Fruit fly (Drosophila melanogaster) whole organism, wandering third instar larva: ENCODE data around the gene CG33281.
A peak's percentile ranks its signal among the peaks of the same experiment; 100 is the strongest.

Source experiments
- Abd-B ChIP-seq: fragments of >200 bp; optimal IDR thresholded peaks from 2 replicates; lab custom pipeline; 2017; ENCODE audit warnings: missing biosample characterization, missing genetic modification characterization
- CG32264 ChIP-seq: fragments of 200-800 bp; sonication (Bioruptor generic); optimal IDR thresholded peaks from 2 replicates; lab custom pipeline; 2016; ENCODE audit warnings: missing biosample characterization, missing genetic modification characterization
- CG9705 ChIP-seq: fragments of 200-800 bp; sonication (Bioruptor generic); optimal IDR thresholded peaks from 2 replicates; lab custom pipeline; 2018; ENCODE audit warnings: missing biosample characterization, mild to moderate bottlenecking, missing genetic modification characterization
- CrebA ChIP-seq: fragments of 200-800 bp; sonication (Bioruptor generic); optimal IDR thresholded peaks from 2 replicates; lab custom pipeline; 2016; ENCODE audit warnings: missing biosample characterization, mild to moderate bottlenecking, missing genetic modification characterization, borderline replicate concordance
- Dfd ChIP-seq: fragments of >200 bp; optimal IDR thresholded peaks from 2 replicates; lab custom pipeline; 2017; ENCODE audit warnings: missing biosample characterization, missing genetic modification characterization
- Dif ChIP-seq: fragments of 200-275, 200-300 bp; sonication (Bioruptor generic); optimal IDR thresholded peaks from 2 replicates; lab custom pipeline; 2018; ENCODE audit warnings: missing biosample characterization, missing genetic modification characterization; ENCODE audit not compliant: partially characterized antibody
- GATAd ChIP-seq: sonication (Bioruptor generic); optimal IDR thresholded peaks from 2 replicates; lab custom pipeline; 2016; ENCODE audit warnings: missing biosample characterization, missing genetic modification characterization
- HLH106 ChIP-seq: fragments of 200-800 bp; optimal IDR thresholded peaks from 3 replicates; lab custom pipeline; 2019; ENCODE audit warnings: missing biosample characterization, mild to moderate bottlenecking, missing genetic modification characterization, moderate library complexity
- Hnf4 ChIP-seq: fragments of 200-800 bp; sonication (Bioruptor generic); optimal IDR thresholded peaks from 2 replicates; lab custom pipeline; 2016; ENCODE audit warnings: missing biosample characterization, mild to moderate bottlenecking, missing genetic modification characterization
- Hr78 ChIP-seq: fragments of >200 bp; optimal IDR thresholded peaks from 2 replicates; lab custom pipeline; 2017; ENCODE audit warnings: missing biosample characterization, missing genetic modification characterization
- Hr83 ChIP-seq: fragments of 200-300 bp; sonication (Bioruptor generic); optimal IDR thresholded peaks from 2 replicates; lab custom pipeline; 2016; ENCODE audit warnings: missing biosample characterization, mild to moderate bottlenecking, missing genetic modification characterization, moderate library complexity; ENCODE audit not compliant: poor library complexity, severe bottlenecking
- Jra ChIP-seq: sonication (Bioruptor generic); optimal IDR thresholded peaks from 2 replicates; lab custom pipeline; 2016; ENCODE audit warnings: missing biosample characterization, missing genetic modification characterization
- Mio ChIP-seq: sonication (Bioruptor generic); optimal IDR thresholded peaks from 2 replicates; lab custom pipeline; 2016; ENCODE audit warnings: missing biosample characterization, missing genetic modification characterization
- Myc ChIP-seq: fragments of >200 bp; optimal IDR thresholded peaks from 2 replicates; lab custom pipeline; 2017
- N ChIP-seq: fragments of >200 bp; optimal IDR thresholded peaks from 2 replicates; lab custom pipeline; 2018; ENCODE audit warnings: missing biosample characterization, missing external identifiers, missing genetic modification characterization
- OdsH ChIP-seq: fragments of 200-800 bp; sonication (Bioruptor generic); optimal IDR thresholded peaks from 2 replicates; lab custom pipeline; 2016; ENCODE audit warnings: missing biosample characterization, mild to moderate bottlenecking, missing genetic modification characterization
- Rel ChIP-seq, 2 experiments: fragments of 200-800 bp; sonication (Bioruptor generic) in 1 of 2; optimal IDR thresholded peaks; 2 replicates in 1 of 2; 3 replicates in 1 of 2; lab custom pipeline; 2016 to 2019; ENCODE audit warnings: mild to moderate bottlenecking in 2 of 2, missing biosample characterization in 2 of 2, missing genetic modification characterization in 2 of 2, moderate library complexity in 1 of 2
- Sp1 ChIP-seq: fragments of 200-800 bp; sonication (Bioruptor generic); optimal IDR thresholded peaks from 3 replicates; lab custom pipeline; 2019; ENCODE audit warnings: missing biosample characterization, mild to moderate bottlenecking, missing genetic modification characterization, moderate library complexity
- Vsx2 ChIP-seq: fragments of 200-300, 225-300 bp; sonication (Bioruptor generic); optimal IDR thresholded peaks from 2 replicates; lab custom pipeline; 2018; ENCODE audit warnings: missing biosample characterization, missing genetic modification characterization; ENCODE audit not compliant: partially characterized antibody
- br ChIP-seq: fragments of 200-800 bp; sonication (Bioruptor generic); optimal IDR thresholded peaks from 2 replicates; lab custom pipeline; 2016; ENCODE audit warnings: missing biosample characterization, missing genetic modification characterization
- brk ChIP-seq: fragments of 200-800 bp; sonication (Bioruptor generic); optimal IDR thresholded peaks from 2 replicates; lab custom pipeline; 2016; ENCODE audit warnings: missing biosample characterization, mild to moderate bottlenecking, missing genetic modification characterization
- dl ChIP-seq, 2 experiments: fragments of 175-275, 200-275 bp in 1 of 2; fragments of 200-275 bp in 1 of 2; sonication (Bioruptor generic); optimal IDR thresholded peaks; lab custom pipeline; 2018; ENCODE audit warnings: mild to moderate bottlenecking in 2 of 2, missing biosample characterization in 2 of 2, missing genetic modification characterization in 2 of 2, moderate library complexity in 2 of 2; ENCODE audit not compliant: partially characterized antibody in 2 of 2, insufficient read depth in 1 of 2
- dmrt93B ChIP-seq: fragments of 200-800 bp; sonication (Bioruptor generic); optimal IDR thresholded peaks from 2 replicates; lab custom pipeline; 2018; ENCODE audit warnings: missing biosample characterization, mild to moderate bottlenecking, missing genetic modification characterization
- dsf ChIP-seq: sonication (Bioruptor generic); optimal IDR thresholded peaks from 2 replicates; lab custom pipeline; 2016; ENCODE audit warnings: missing biosample characterization, missing genetic modification characterization, borderline replicate concordance
- ey ChIP-seq: fragments of 200-800 bp; sonication (Bioruptor generic); optimal IDR thresholded peaks from 2 replicates; lab custom pipeline; 2016; ENCODE audit warnings: missing biosample characterization, missing genetic modification characterization
- foxo ChIP-seq, 2 experiments: fragments of 200-800 bp; sonication (Bioruptor generic); optimal IDR thresholded peaks; 2 replicates in 1 of 2; 3 replicates in 1 of 2; lab custom pipeline; 2016 to 2017; ENCODE audit warnings: missing biosample characterization in 2 of 2, missing genetic modification characterization in 2 of 2
- fru ChIP-seq: fragments of 200-800 bp; sonication (Bioruptor generic); optimal IDR thresholded peaks from 3 replicates; lab custom pipeline; 2016; ENCODE audit warnings: missing biosample characterization, mild to moderate bottlenecking, missing genetic modification characterization
- h ChIP-seq: fragments of 200-800 bp; sonication (Bioruptor generic); optimal IDR thresholded peaks from 3 replicates; lab custom pipeline; 2016; ENCODE audit warnings: missing biosample characterization, mild to moderate bottlenecking, missing genetic modification characterization
- jim ChIP-seq: fragments of 175-275, 200-325 bp; sonication (Bioruptor generic); optimal IDR thresholded peaks from 2 replicates; lab custom pipeline; 2016; ENCODE audit warnings: missing biosample characterization, mild to moderate bottlenecking, missing genetic modification characterization
- lola ChIP-seq: fragments of >200 bp; optimal IDR thresholded peaks from 2 replicates; lab custom pipeline; 2017; ENCODE audit warnings: missing biosample characterization, missing genetic modification characterization
- pan ChIP-seq: fragments of >200 bp; optimal IDR thresholded peaks from 2 replicates; lab custom pipeline; 2017
- psq ChIP-seq: fragments of 200-800 bp; sonication (Bioruptor generic); optimal IDR thresholded peaks from 3 replicates; lab custom pipeline; 2017; ENCODE audit warnings: missing biosample characterization, mild to moderate bottlenecking, missing genetic modification characterization, moderate library complexity
- rgr ChIP-seq: fragments of 200-800 bp; sonication (Bioruptor generic); optimal IDR thresholded peaks from 3 replicates; lab custom pipeline; 2016; ENCODE audit warnings: missing biosample characterization, mild to moderate bottlenecking, missing genetic modification characterization
- sage ChIP-seq: fragments of 200-800 bp; sonication (Bioruptor generic); optimal IDR thresholded peaks from 2 replicates; lab custom pipeline; 2016; ENCODE audit warnings: missing biosample characterization, mild to moderate bottlenecking, missing genetic modification characterization
- sv ChIP-seq: fragments of 200-800 bp; sonication (Bioruptor generic); optimal IDR thresholded peaks from 3 replicates; lab custom pipeline; 2016; ENCODE audit warnings: missing biosample characterization, missing genetic modification characterization
- tai ChIP-seq: sonication (Bioruptor generic); optimal IDR thresholded peaks from 2 replicates; lab custom pipeline; 2016; ENCODE audit warnings: missing biosample characterization, missing genetic modification characterization
- usp ChIP-seq: fragments of >200 bp; optimal IDR thresholded peaks from 2 replicates; lab custom pipeline; 2017; ENCODE audit warnings: missing biosample characterization, missing genetic modification characterization
- woc ChIP-seq: sonication (Bioruptor generic); optimal IDR thresholded peaks from 2 replicates; lab custom pipeline; 2016; ENCODE audit warnings: missing biosample characterization, mild to moderate bottlenecking, missing genetic modification characterization

The CG33281 gene

DNA sequence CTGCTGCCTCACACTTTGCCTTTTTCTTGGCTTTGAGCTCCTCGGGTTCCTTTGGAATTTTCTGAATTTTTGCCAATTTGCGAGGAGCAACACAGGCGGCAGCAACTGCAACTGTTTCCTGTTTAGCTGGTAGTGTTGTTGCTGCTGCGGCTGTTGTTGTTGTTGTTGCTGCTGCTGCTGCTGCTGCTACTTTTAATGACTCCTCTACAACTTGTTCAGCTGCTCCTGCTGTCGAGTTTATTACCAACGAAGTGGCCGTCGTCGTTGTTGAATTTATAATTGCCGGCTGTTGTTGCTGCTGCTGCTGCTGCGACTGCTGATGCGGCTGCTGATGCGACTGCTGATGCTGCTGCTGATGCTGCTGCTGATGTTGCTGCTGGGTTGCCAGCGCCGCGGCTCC is 28.9 kb downstream of the CG33281 start:
- TF ChIP-seq h (GFP tag; lab: Kevin White, UChicago) (no peak), Dfd (GFP tag; lab: Kevin White, UChicago) (peak; percentile 94)

DNA sequence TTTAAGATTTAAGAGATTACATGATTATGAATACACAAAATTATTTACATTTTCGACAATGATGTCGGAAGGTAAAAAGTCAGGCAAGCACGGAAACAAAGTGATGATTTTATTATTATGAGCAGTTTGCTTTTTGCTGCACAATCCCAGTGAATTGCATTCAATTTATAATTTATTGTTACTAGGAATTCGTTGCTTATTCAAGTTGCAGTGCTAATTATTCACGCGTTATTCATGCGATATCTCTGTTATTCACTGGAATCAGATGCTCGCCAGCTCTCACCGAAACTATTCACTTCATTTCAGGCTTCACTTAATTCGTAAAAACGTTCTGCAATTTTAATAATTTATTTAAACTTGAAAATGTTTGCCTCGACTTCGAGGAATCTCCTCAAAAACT is 29.8 kb downstream of the CG33281 start:
- TF ChIP-seq N (GFP tag; lab: Kevin White, UChicago) (no peak), sv (GFP tag; lab: Kevin White, UChicago) (no peak), lola (GFP tag; lab: Kevin White, UChicago) (no peak), Jra (no peak), foxo (GFP tag; optimal IDR thresholded peaks at IDR 0.05; lab: Kevin White, UChicago) (no peak), HLH106 (tag; lab: Kevin White, UChicago) (no peak), Sp1 (GFP tag; lab: Kevin White, UChicago) (no peak), CG32264 (GFP tag; lab: Kevin White, UChicago) (no peak), Hnf4 (GFP tag; lab: Kevin White, UChicago) (no peak), br (GFP tag; lab: Kevin White, UChicago) (no peak), Hr78 (GFP tag; lab: Kevin White, UChicago) (no peak), GATAd (no peak), woc (GFP tag; lab: Kevin White, UChicago) (no peak)

DNA sequence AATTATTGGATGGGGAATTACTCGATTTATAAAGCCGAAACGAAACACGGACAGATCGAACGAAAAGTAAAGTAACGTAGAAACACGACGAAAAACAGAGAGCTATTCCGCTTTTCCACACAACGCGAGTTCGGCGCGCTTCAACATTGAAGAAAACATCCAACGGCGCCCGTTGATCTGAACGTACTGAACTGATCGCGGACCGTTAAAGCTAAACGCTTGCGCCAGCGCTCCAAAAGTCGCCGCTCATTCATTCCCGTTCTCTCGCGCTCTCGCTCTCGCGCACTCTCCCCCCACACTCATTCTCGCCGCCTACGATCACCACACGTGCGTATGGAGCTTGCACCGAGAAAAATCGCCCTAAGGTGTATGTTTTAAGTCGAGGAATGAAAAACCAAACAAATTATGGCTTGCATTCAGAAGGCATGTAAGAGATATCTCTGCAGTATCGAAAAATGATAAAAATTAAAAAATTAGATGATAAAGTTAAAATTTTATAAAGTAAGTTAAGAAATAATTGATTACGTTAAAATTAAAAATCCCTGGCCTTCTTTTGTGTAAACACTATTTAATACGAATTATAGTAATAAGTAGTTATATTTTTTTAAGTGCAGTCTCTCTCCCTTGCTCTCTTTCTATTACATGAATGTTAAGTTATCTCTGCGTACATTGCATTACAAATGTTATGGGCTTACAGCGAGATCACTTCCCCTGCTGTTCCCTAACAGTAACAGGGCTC is 30.8 kb downstream of the CG33281 start, which contains the start of gene E23:
TSS of gene E23 (minus strand) at position 188 of the 739 bp plus-strand sequence.
- TF ChIP-seq ey (GFP tag; lab: Kevin White, UChicago): peak; percentile 92
- peak; percentile 96 for TF ChIP-seq dl (GFP tag; optimal IDR thresholded peaks at IDR 0.05; lab: Kevin White, UChicago; ENCODE audit: insufficient read depth in 1 of 2, partially characterized antibody in 2 of 2)
- TF ChIP-seq pan (lab: Kevin White, UChicago): no peak
- TF ChIP-seq CG32264 (GFP tag; lab: Kevin White, UChicago): peak; percentile 77
- peak; percentile 55 for TF ChIP-seq jim (GFP tag; lab: Kevin White, UChicago)
- peak; percentile 8 for TF ChIP-seq GATAd
- no peak for TF ChIP-seq usp
- TF ChIP-seq Hnf4 (GFP tag; lab: Kevin White, UChicago): peak; percentile 85
- TF ChIP-seq foxo (GFP tag; optimal IDR thresholded peaks at IDR 0.05; lab: Kevin White, UChicago): peak; percentile 65 to 97
- peak; percentile 92 for TF ChIP-seq dmrt93B (GFP tag; lab: Kevin White, UChicago)
- peak; percentile 80 for TF ChIP-seq Vsx2 (GFP tag; lab: Kevin White, UChicago)
- TF ChIP-seq Dif (GFP tag; lab: Kevin White, UChicago): peak; percentile 98
- no peak for TF ChIP-seq N (GFP tag; lab: Kevin White, UChicago)
- peak; percentile 96 for TF ChIP-seq HLH106 (tag; lab: Kevin White, UChicago)
- no peak for TF ChIP-seq Dfd (GFP tag; lab: Kevin White, UChicago)
- TF ChIP-seq brk (GFP tag; lab: Kevin White, UChicago): peak; percentile 85
- peak; percentile 85 for TF ChIP-seq Rel (GFP tag; optimal IDR thresholded peaks at IDR 0.05; lab: Kevin White, UChicago)
- TF ChIP-seq Rel (tag; optimal IDR thresholded peaks at IDR 0.05; lab: Kevin White, UChicago): peak; percentile 91
- peak; percentile 98 for TF ChIP-seq Sp1 (GFP tag; lab: Kevin White, UChicago)
- peak; percentile 96 for TF ChIP-seq rgr (GFP tag; lab: Kevin White, UChicago)
- TF ChIP-seq Jra: peak; percentile 48
- TF ChIP-seq br (GFP tag; lab: Kevin White, UChicago): peak; percentile 93
- TF ChIP-seq psq (GFP tag; lab: Kevin White, UChicago): peak; percentile 94
- TF ChIP-seq lola (GFP tag; lab: Kevin White, UChicago): no peak
- TF ChIP-seq tai: peak; percentile 52
- TF ChIP-seq sage: peak; percentile 90
- TF ChIP-seq h (GFP tag; lab: Kevin White, UChicago): peak; percentile 96
- no peak for TF ChIP-seq Hr83 (GFP tag; lab: Kevin White, UChicago)
- TF ChIP-seq OdsH (GFP tag; lab: Kevin White, UChicago): peak; percentile 97
- peak; percentile 49 for TF ChIP-seq dsf
- TF ChIP-seq Myc: no peak
- no peak for TF ChIP-seq CrebA (GFP tag; lab: Kevin White, UChicago)
- TF ChIP-seq woc (GFP tag; lab: Kevin White, UChicago): peak; percentile 81
- peak; percentile 81 for TF ChIP-seq CG9705
- TF ChIP-seq sv (GFP tag; lab: Kevin White, UChicago): peak; percentile 98
- peak; percentile 64 for TF ChIP-seq Mio (GFP tag; lab: Kevin White, UChicago)
- TF ChIP-seq Hr78 (GFP tag; lab: Kevin White, UChicago): no peak
- no peak for TF ChIP-seq Abd-B
- peak; percentile 97 for TF ChIP-seq fru (GFP tag; lab: Kevin White, UChicago)
- TF ChIP-seq, all 38 proteins: peak for 28
